Worm (Caenorhabditis elegans) whole organism, L4 larva: ENCODE results near the gene srlf-2.

Experiments used
- F10B5.3 ChIP-seq: sonication (generic microtip); optimal IDR thresholded peaks from 2 replicates; lab custom pipeline; 2016; ENCODE audit warnings: mild to moderate bottlenecking, missing genetic modification characterization, missing compliant biosample characterization
- F26F4.8 ChIP-seq: fragments of 200-800 bp; sonication (Bioruptor generic); conservative IDR thresholded peaks from 2 replicates; pipeline ENCODE4 v1.3.6; 2022; ENCODE audit warnings: missing genetic modification characterization, missing compliant biosample characterization
- F49E8.2 ChIP-seq: sonication (generic microtip); optimal IDR thresholded peaks from 2 replicates; lab custom pipeline; 2016; ENCODE audit warnings: missing compliant biosample characterization, mild to moderate bottlenecking, missing genetic modification characterization, borderline replicate concordance
- Y48G9A.11 ChIP-seq: fragments of 200-800 bp; sonication (Bioruptor generic); IDR thresholded peaks from 2 replicates; pipeline ENCODE4 v1.3.6; 2022; ENCODE audit warnings: missing genetic modification reagents, missing genetic modification characterization, missing compliant biosample characterization
- Y5F2A.4 ChIP-seq: fragments of 200-800 bp; sonication (Bioruptor generic); optimal IDR thresholded peaks from 2 replicates; lab custom pipeline; 2018; ENCODE audit warnings: mild to moderate bottlenecking, missing genetic modification characterization, missing compliant biosample characterization
- aha-1 ChIP-seq: fragments of 150-350 bp; peaks from one replicate; lab custom pipeline; 2014; ENCODE audit warnings: missing biosample characterization, missing genetic modification characterization
- attf-4 ChIP-seq: sonication (generic microtip); optimal IDR thresholded peaks from 3 replicates; lab custom pipeline; 2017; ENCODE audit warnings: missing biosample characterization, missing genetic modification characterization
- cey-2 ChIP-seq: sonication (generic microtip); optimal IDR thresholded peaks from 3 replicates; lab custom pipeline; 2017; ENCODE audit warnings: missing genetic modification characterization, mild to moderate bottlenecking, missing compliant biosample characterization, antibody characterized with exemption, borderline replicate concordance; ENCODE audit not compliant: insufficient read depth
- dmd-9 ChIP-seq: fragments of 200-800 bp; sonication (Bioruptor generic); IDR thresholded peaks from 2 replicates; pipeline ENCODE4 v1.3.6; 2022; ENCODE audit warnings: missing genetic modification reagents, missing genetic modification characterization, missing compliant biosample characterization
- dpl-1 ChIP-seq: fragments of 150-350 bp; optimal IDR thresholded peaks from 2 replicates; lab custom pipeline; 2014; ENCODE audit warnings: missing biosample characterization, missing genetic modification reagents, missing genetic modification characterization
- fkh-10 ChIP-seq: fragments of 150-350 bp; optimal IDR thresholded peaks from 2 replicates; lab custom pipeline; 2014; ENCODE audit warnings: missing biosample characterization, missing genetic modification reagents, missing genetic modification characterization
- gei-8 ChIP-seq: fragments of 200-800 bp; sonication (Bioruptor generic); optimal IDR thresholded peaks from 2 replicates; lab custom pipeline; 2018; ENCODE audit warnings: mild to moderate bottlenecking, missing genetic modification characterization, missing compliant biosample characterization
- hif-1 ChIP-seq, 2 experiments: sonication (generic microtip); optimal IDR thresholded peaks; 2 replicates each; lab custom pipeline; 2016 to 2017; ENCODE audit warnings: missing compliant biosample characterization in 2 of 2, missing genetic modification characterization in 2 of 2, missing genetic modification reagents in 2 of 2, missing genotype in 2 of 2, mild to moderate bottlenecking in 1 of 2
- hlh-30 ChIP-seq: sonication (generic microtip); optimal IDR thresholded peaks from 2 replicates; lab custom pipeline; 2017; ENCODE audit warnings: antibody characterized with exemption, mild to moderate bottlenecking, missing genetic modification characterization, missing compliant biosample characterization; ENCODE audit not compliant: insufficient read depth
- hmg-1.1 ChIP-seq: fragments of 200-800 bp; sonication (Bioruptor generic); IDR thresholded peaks from 2 replicates; pipeline ENCODE4 v1.3.6; 2022; ENCODE audit warnings: missing genetic modification reagents, missing genetic modification characterization, missing compliant biosample characterization
- lim-7 ChIP-seq: fragments of 200-800 bp; sonication (Bioruptor generic); IDR thresholded peaks from 2 replicates; pipeline ENCODE4 v1.3.6; 2022; ENCODE audit warnings: missing genetic modification characterization, missing compliant biosample characterization
- lin-1 ChIP-seq: fragments of 200-800 bp; sonication (Bioruptor generic); IDR thresholded peaks from 2 replicates; pipeline ENCODE4 v1.3.6; 2022; ENCODE audit warnings: missing genetic modification reagents, missing genetic modification characterization, missing compliant biosample characterization
- lin-13 ChIP-seq: fragments of 150-350 bp; optimal IDR thresholded peaks from 2 replicates; lab custom pipeline; 2014; ENCODE audit warnings: missing biosample characterization, missing genetic modification reagents, missing genetic modification characterization
- lin-29 ChIP-seq: fragments of 200-800 bp; sonication (Bioruptor generic); IDR thresholded peaks from 2 replicates; pipeline ENCODE4 v1.3.6; 2022; ENCODE audit warnings: missing genetic modification reagents, missing genetic modification characterization, missing compliant biosample characterization
- lin-38 ChIP-seq: fragments of 200-800 bp; sonication (Bioruptor generic); IDR thresholded peaks from 2 replicates; pipeline ENCODE4 v1.3.6; 2022; ENCODE audit warnings: missing genetic modification reagents, missing genetic modification characterization, missing compliant biosample characterization
- lin-39 ChIP-seq: fragments of 150-350 bp; optimal IDR thresholded peaks from 2 replicates; lab custom pipeline; 2014; ENCODE audit warnings: missing biosample characterization, missing genetic modification reagents, missing genetic modification characterization
- lir-3 ChIP-seq: sonication (generic microtip); optimal IDR thresholded peaks from 2 replicates; lab custom pipeline; 2016; ENCODE audit warnings: mild to moderate bottlenecking, missing genetic modification characterization, missing compliant biosample characterization
- mdl-1 ChIP-seq, 2 experiments: fragments of 150-350 bp in 1 of 2; sonication (generic microtip) in 1 of 2; optimal IDR thresholded peaks; 2 replicates each; lab custom pipeline; 2014 to 2017; ENCODE audit warnings: missing biosample characterization in 2 of 2, missing genetic modification characterization in 2 of 2
- mdt-29 ChIP-seq: fragments of 200-800 bp; sonication (Bioruptor generic); IDR thresholded peaks from 2 replicates; pipeline ENCODE4 v1.3.6; 2022; ENCODE audit warnings: missing genetic modification reagents, missing genetic modification characterization, missing compliant biosample characterization
- mes-2 ChIP-seq: sonication (generic microtip); optimal IDR thresholded peaks from 2 replicates; lab custom pipeline; 2016; ENCODE audit warnings: missing genotype, mild to moderate bottlenecking, missing genetic modification characterization, missing compliant biosample characterization; ENCODE audit not compliant: poor library complexity, severe bottlenecking
- nhr-237 ChIP-seq: sonication (generic microtip); optimal IDR thresholded peaks from 2 replicates; lab custom pipeline; 2017; ENCODE audit warnings: missing biosample characterization, missing genetic modification characterization
- nhr-25 ChIP-seq: sonication (generic microtip); optimal IDR thresholded peaks from 2 replicates; lab custom pipeline; 2017; ENCODE audit warnings: missing genetic modification characterization, mild to moderate bottlenecking, missing compliant biosample characterization, antibody characterized with exemption, moderate library complexity, borderline replicate concordance; ENCODE audit not compliant: insufficient read depth
- nhr-28 ChIP-seq: fragments of 150-350 bp; optimal IDR thresholded peaks from 2 replicates; lab custom pipeline; 2014; ENCODE audit warnings: missing biosample characterization, missing genetic modification characterization
- nhr-6 ChIP-seq: fragments of 150-350 bp; optimal IDR thresholded peaks from 2 replicates; lab custom pipeline; 2014; ENCODE audit warnings: missing biosample characterization, missing genetic modification characterization
- saeg-2 ChIP-seq: fragments of 200-800 bp; sonication (Bioruptor generic); IDR thresholded peaks from 2 replicates; pipeline ENCODE4 v1.3.6; 2022; ENCODE audit warnings: missing genetic modification reagents, missing genetic modification characterization, missing compliant biosample characterization
- set-16 ChIP-seq: fragments of 200-800 bp; sonication (Bioruptor generic); IDR thresholded peaks from 2 replicates; pipeline ENCODE4 v1.3.6; 2022; ENCODE audit warnings: missing genetic modification reagents, missing genetic modification characterization, missing compliant biosample characterization
- snpc-1.2 ChIP-seq: fragments of 200-800 bp; sonication (Bioruptor generic); IDR thresholded peaks from 2 replicates; pipeline ENCODE4 v1.3.6; 2022; ENCODE audit warnings: missing genetic modification reagents, missing genetic modification characterization, missing compliant biosample characterization
- spr-1 ChIP-seq: sonication (generic microtip); optimal IDR thresholded peaks from 2 replicates; lab custom pipeline; 2016; ENCODE audit warnings: mild to moderate bottlenecking, missing genetic modification characterization, missing compliant biosample characterization
- tra-1 ChIP-seq: fragments of 200-800 bp; sonication (Bioruptor generic); IDR thresholded peaks from 2 replicates; pipeline ENCODE4 v1.3.6; 2022; ENCODE audit warnings: missing genetic modification reagents, missing genetic modification characterization, missing compliant biosample characterization
- unc-130 ChIP-seq: sonication (generic microtip); optimal IDR thresholded peaks from 2 replicates; lab custom pipeline; 2016; ENCODE audit warnings: missing genetic modification reagents, missing genetic modification characterization, missing compliant biosample characterization
- zfp-2 ChIP-seq: sonication (generic microtip); optimal IDR thresholded peaks from 2 replicates; lab custom pipeline; 2016; ENCODE audit warnings: mild to moderate bottlenecking, missing genetic modification characterization, missing compliant biosample characterization
- zip-2 ChIP-seq: fragments of 150-350 bp; optimal IDR thresholded peaks from 2 replicates; lab custom pipeline; 2014; ENCODE audit warnings: missing biosample characterization, missing genetic modification characterization
- ztf-7 ChIP-seq: fragments of 150-350 bp; optimal IDR thresholded peaks from 2 replicates; lab custom pipeline; 2014; ENCODE audit warnings: missing biosample characterization, missing genetic modification characterization

The srlf-2 gene

DNA sequence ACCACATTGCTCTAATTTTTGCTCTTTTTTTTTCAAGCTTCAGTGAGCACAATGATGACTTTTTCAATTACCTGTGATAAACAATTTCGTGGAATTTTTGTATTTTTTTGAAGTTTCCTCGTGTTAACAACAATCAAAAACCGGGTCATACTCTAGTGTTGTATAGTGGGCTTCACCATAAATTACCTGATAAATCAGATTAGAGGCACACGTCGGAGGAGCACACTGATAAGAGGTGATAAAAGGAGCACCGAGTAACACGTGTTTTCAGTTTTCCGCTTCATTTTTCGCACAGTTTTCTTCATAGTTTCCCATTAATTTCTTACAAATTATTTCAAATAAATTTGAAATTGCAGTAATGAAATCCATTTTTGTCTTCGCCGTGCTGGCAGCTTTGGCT is 8.7 kb upstream of the srlf-2 start, which contains the start of gene spp-8 (continued):
- TF ChIP-seq dmd-9 (GFP tag; lab: Robert Waterston, UW): no peak

DNA sequence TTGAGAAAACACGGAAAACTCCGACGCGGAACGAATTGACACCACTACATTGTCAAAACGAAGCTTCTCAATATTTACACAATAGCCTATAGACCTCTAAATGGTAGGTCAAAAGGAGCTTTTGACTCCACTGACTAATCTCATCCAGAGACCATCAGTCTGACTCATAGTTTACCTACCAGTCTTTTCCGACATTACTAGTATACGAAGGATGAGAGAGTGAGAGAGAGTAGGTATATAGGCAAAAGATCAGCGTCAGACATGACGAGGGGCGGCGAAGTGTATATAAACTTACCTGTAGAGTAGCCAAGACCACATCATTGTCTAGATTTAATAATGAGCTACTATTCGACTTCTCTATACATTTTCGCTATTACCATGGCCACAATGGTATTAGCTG is 2.8 kb upstream of the srlf-2 start, which contains the start of gene srlf-3:
Gene srlf-3, plus strand, starts transcription at position 301 of the 400 bp plus-strand sequence.
- TF ChIP-seq gei-8 (GFP tag; lab: Kevin White, UChicago) (no peak), aha-1 (tag; lab: Kevin White, UChicago) (peak; percentile 54)

DNA sequence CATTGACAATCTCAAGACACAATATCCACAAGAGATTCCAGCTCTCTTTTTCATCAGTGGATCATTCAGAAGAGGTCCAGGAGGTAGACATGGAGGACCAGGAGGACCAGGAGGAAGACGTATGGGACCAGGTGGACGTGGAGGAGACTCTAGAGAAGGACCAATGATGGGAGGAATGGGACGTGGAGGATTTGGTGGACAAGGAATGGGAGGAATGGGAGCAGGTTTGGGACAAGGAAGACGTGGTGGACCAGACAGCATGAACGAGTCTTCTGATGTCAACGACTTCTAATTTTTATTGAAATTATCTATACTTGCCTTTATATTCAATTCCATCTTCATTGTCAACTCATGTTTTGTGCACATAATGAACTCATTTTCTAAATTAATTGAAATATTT is 2.0 kb upstream of the srlf-2 start:
- TF ChIP-seq F26F4.8 (GFP tag; lab: Robert Waterston, UW) (no peak), aha-1 (tag; lab: Kevin White, UChicago) (peak; percentile 92)

DNA sequence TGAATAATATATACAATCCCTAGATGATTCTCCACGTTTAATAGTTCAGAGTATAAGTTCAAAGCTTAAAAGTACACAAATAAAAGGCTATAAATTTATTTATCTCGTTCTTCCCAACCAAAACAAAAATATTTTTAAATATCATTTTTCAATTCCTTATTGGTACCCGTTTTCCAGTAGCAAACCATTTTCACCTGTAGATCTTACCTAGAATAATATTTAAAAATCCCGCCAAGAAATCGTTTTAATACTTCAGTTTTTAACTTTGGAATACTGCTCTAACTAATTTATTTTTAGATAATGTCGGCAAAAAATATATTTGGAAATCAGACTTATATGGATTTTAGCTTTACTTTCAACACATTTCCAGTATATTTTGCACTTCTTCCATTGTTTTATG is 2.2 kb downstream of the srlf-2 start, which contains the start of gene sru-7:
Gene sru-7, plus strand, starts transcription at position 301 of the 400 bp plus-strand sequence.
- TF ChIP-seq lin-29 (no peak), snpc-1.2 (GFP tag; lab: Robert Waterston, UW) (no peak), lin-39 (no peak), saeg-2 (GFP tag; lab: Robert Waterston, UW) (no peak), lin-1 (no peak), zfp-2 (tag; lab: Kevin White, UChicago) (no peak), mdt-29 (GFP tag; lab: Robert Waterston, UW) (no peak), lim-7 (GFP tag; lab: Robert Waterston, UW) (no peak), mdl-1 (tag; optimal IDR thresholded peaks at IDR 0.05; lab: Kevin White, UChicago) (no peak), nhr-28 (tag; lab: Kevin White, UChicago) (no peak), fkh-10 (GFP tag; lab: Kevin White, UChicago) (no peak), nhr-25 (tag; lab: Kevin White, UChicago) (no peak), hlh-30 (tag; lab: Kevin White, UChicago) (no peak), lir-3 (tag; lab: Kevin White, UChicago) (no peak), tra-1 (GFP tag; lab: Robert Waterston, UW) (no peak), ztf-7 (tag; lab: Kevin White, UChicago) (no peak), spr-1 (no peak), nhr-6 (tag; lab: Kevin White, UChicago) (no peak), attf-4 (tag; lab: Kevin White, UChicago) (no peak), F10B5.3 (tag; lab: Kevin White, UChicago) (no peak)

DNA sequence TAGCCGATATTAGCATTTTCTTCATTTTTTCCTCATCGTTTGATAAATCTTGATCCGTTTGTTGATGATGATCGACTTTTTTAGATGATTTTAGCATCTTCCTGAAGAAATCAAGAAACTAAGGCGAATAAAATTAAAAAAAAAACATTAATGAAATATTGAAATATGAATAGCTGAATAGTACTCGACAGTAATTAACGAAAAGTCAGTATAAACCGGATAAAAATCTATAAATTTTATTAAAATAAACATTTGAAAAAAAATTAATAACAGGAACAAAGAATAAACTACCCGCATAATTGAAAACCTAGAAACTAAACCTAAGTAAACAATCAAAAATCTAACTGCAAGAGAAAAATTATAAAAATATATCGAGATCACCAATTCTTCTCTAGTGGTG is 6.2 kb downstream of the srlf-2 start, which contains the start of gene C28C12.12:
Gene C28C12.12, minus strand, starts transcription at position 101 of the 400 bp plus-strand sequence.
- TF ChIP-seq mes-2 (tag; lab: Kevin White, UChicago) (no peak), cey-2 (no peak), lin-13 (no peak), set-16 (no peak), nhr-237 (tag; lab: Kevin White, UChicago) (no peak), zip-2 (tag; lab: Kevin White, UChicago) (no peak), hmg-1.1 (GFP tag; lab: Robert Waterston, UW) (no peak)

DNA sequence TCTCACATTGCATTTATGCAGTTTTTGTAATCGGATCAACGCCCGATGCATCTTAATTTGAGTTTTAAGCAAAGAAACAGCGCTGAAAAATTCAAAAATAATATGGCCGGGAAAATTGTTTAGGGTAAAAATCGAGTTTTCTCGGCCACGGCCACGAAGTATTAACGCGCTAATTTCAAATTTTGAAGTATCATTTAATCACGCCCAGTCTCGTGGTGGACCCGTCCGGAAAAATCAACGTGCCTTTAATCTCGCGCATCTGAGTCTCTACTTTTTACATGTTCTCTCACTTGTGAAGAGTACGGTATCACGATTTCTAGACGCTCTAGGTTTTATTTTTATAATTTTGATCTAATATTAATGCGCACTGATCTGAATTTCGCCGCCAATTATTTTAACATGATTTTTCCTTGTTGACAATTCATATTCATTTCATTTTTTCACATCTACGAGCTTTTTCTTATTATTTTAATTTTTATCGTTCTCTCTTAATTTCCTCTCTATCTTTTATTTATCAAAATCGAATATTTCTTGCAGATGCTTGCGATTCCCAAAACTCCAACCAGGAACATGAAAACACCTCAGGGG is 8.9 kb downstream of the srlf-2 start, which contains the start of the genes acdh-13 and mesp-1:
Gene acdh-13, minus strand, starts transcription at position 51 of the 588 bp plus-strand sequence.
Gene mesp-1, plus strand, starts transcription at position 538 of the 588 bp plus-strand sequence.
- TF ChIP-seq Y48G9A.11 (GFP tag; lab: Robert Waterston, UW): peak; percentile 69
- peak; percentile 94 for TF ChIP-seq unc-130
- no peak for TF ChIP-seq nhr-237 (tag; lab: Kevin White, UChicago)
- peak; percentile 53 for TF ChIP-seq lin-38 (GFP tag; lab: Robert Waterston, UW)
- TF ChIP-seq mes-2 (tag; lab: Kevin White, UChicago): peak; percentile 96
- peak in 1 of 2 experiments; percentile 69 for TF ChIP-seq hif-1 (tag; optimal IDR thresholded peaks at IDR 0.05; lab: Kevin White, UChicago)
- peak; percentile 71 for TF ChIP-seq F49E8.2 (tag; lab: Kevin White, UChicago)
- no peak for TF ChIP-seq Y5F2A.4 (GFP tag; lab: Kevin White, UChicago)
- peak; percentile 89 for TF ChIP-seq dpl-1 (GFP tag; lab: Kevin White, UChicago)
- TF ChIP-seq, all 104 proteins: peak for 7
